Fruit fly (Drosophila melanogaster) whole organism, embryonic: Measurements from ENCODE around the gene Tm1.
A peak's percentile ranks its signal among the peaks of the same experiment; 100 is the strongest.

ENCODE experiments used
- Asciz ChIP-seq: fragments of 200-800 bp; sonication (Bioruptor generic); optimal IDR thresholded peaks from 2 replicates; lab custom pipeline; 2017; ENCODE audit warnings: missing biosample characterization, mild to moderate bottlenecking, missing genetic modification characterization, missing genetic modification reagents
- B-H1 ChIP-seq: fragments of 200-800 bp; sonication (Bioruptor generic); IDR thresholded peaks from 3 replicates; pipeline ENCODE4 v1.3.6; 2022; ENCODE audit warnings: missing biosample characterization, missing genetic modification characterization
- BEAF-32 ChIP-seq: fragments of 200-800 bp; sonication (Bioruptor generic); optimal IDR thresholded peaks from 3 replicates; lab custom pipeline; 2017; ENCODE audit warnings: missing biosample characterization, missing genetic modification characterization, mild to moderate bottlenecking, moderate library complexity, missing genetic modification reagents
- CG12155 ChIP-seq: fragments of 200-800 bp; sonication (Bioruptor generic); optimal IDR thresholded peaks from 3 replicates; lab custom pipeline; 2016; ENCODE audit warnings: missing biosample characterization, missing genetic modification characterization
- CG12391 ChIP-seq: fragments of 200-800 bp; sonication (Bioruptor generic); optimal IDR thresholded peaks from 3 replicates; lab custom pipeline; 2018; ENCODE audit warnings: missing biosample characterization, mild to moderate bottlenecking, missing genetic modification characterization, moderate library complexity
- CG12769 ChIP-seq: fragments of 200-800 bp; sonication (Bioruptor generic); optimal IDR thresholded peaks from 2 replicates; lab custom pipeline; 2019; ENCODE audit warnings: missing biosample characterization, mild to moderate bottlenecking, missing genetic modification characterization, moderate library complexity
- CG12942 ChIP-seq: fragments of 200-800 bp; sonication (Bioruptor generic); optimal IDR thresholded peaks from 3 replicates; lab custom pipeline; 2016; ENCODE audit warnings: missing biosample characterization, missing genetic modification characterization
- CG14441 ChIP-seq: fragments of 200-800 bp; sonication (Bioruptor generic); IDR thresholded peaks from 2 replicates; pipeline ENCODE4 v1.3.6; 2022; ENCODE audit warnings: missing biosample characterization, missing genetic modification characterization
- CG16813 ChIP-seq: fragments of 200-800 bp; sonication (Bioruptor generic); IDR thresholded peaks from 3 replicates; pipeline ENCODE4 v1.3.6; 2022; ENCODE audit warnings: missing biosample characterization, missing genetic modification characterization; ENCODE audit not compliant: partially characterized antibody
- CG18619 ChIP-seq: fragments of 200-800 bp; sonication (Bioruptor generic); optimal IDR thresholded peaks from 3 replicates; lab custom pipeline; 2017; ENCODE audit warnings: missing biosample characterization, mild to moderate bottlenecking, missing genetic modification characterization
- CG18764 ChIP-seq: fragments of 200-800 bp; sonication (Bioruptor generic); optimal IDR thresholded peaks from 3 replicates; lab custom pipeline; 2016; ENCODE audit warnings: missing biosample characterization, missing genetic modification characterization
- CG42726 ChIP-seq: fragments of 200-800 bp; sonication (Bioruptor generic); IDR thresholded peaks from 2 replicates; pipeline ENCODE4 v1.3.6; 2022; ENCODE audit warnings: missing biosample characterization, missing genetic modification characterization; ENCODE audit not compliant: partially characterized antibody
- CG4282 ChIP-seq: fragments of 200-800 bp; sonication (Bioruptor generic); optimal IDR thresholded peaks from 2 replicates; lab custom pipeline; 2016; ENCODE audit warnings: missing biosample characterization, missing genetic modification characterization
- CG4328 ChIP-seq: fragments of 200-800 bp; sonication (Bioruptor generic); optimal IDR thresholded peaks from 3 replicates; lab custom pipeline; 2017; ENCODE audit warnings: missing biosample characterization, missing genetic modification reagents, missing genetic modification characterization
- CG4707 ChIP-seq: fragments of 200-800 bp; sonication (Bioruptor generic); optimal IDR thresholded peaks from 2 replicates; lab custom pipeline; 2018; ENCODE audit warnings: missing biosample characterization, mild to moderate bottlenecking, missing genetic modification characterization, moderate library complexity
- CG6175 ChIP-seq: fragments of 200-800 bp; sonication (Bioruptor generic); IDR thresholded peaks from 3 replicates; pipeline ENCODE4 v1.3.6; 2022; ENCODE audit warnings: missing biosample characterization, missing genetic modification characterization
- CG6254 ChIP-seq: fragments of 200-800 bp; sonication (Bioruptor generic); optimal IDR thresholded peaks from 3 replicates; lab custom pipeline; 2017; ENCODE audit warnings: mild to moderate bottlenecking, missing biosample characterization, missing genetic modification reagents, missing genetic modification characterization
- CG7786 ChIP-seq: fragments of 200-800 bp; sonication (Bioruptor generic); optimal IDR thresholded peaks from 2 replicates; lab custom pipeline; 2016; ENCODE audit warnings: missing biosample characterization, missing genetic modification characterization
- CG8290 ChIP-seq, 3 experiments: fragments of 200-800 bp; sonication (Bioruptor generic); optimal IDR thresholded peaks; 2 replicates each; lab custom pipeline; 2016 to 2019; ENCODE audit warnings: missing biosample characterization in 3 of 3, missing genetic modification characterization in 3 of 3, mild to moderate bottlenecking in 2 of 3, moderate library complexity in 1 of 3
- CG8388 ChIP-seq: fragments of 200-800 bp; sonication (Bioruptor generic); optimal IDR thresholded peaks from 2 replicates; lab custom pipeline; 2019; ENCODE audit warnings: missing biosample characterization, mild to moderate bottlenecking, missing genetic modification characterization, moderate library complexity
- Dp ChIP-seq: fragments of 200-800 bp; sonication (Bioruptor generic); optimal IDR thresholded peaks from 2 replicates; lab custom pipeline; 2018; ENCODE audit warnings: missing biosample characterization, mild to moderate bottlenecking, missing genetic modification characterization, moderate library complexity
- Elba2 ChIP-seq: fragments of 200-800 bp; sonication (Bioruptor generic); optimal IDR thresholded peaks from 3 replicates; lab custom pipeline; 2016; ENCODE audit warnings: missing biosample characterization, missing genetic modification characterization
- Ets97D ChIP-seq: fragments of 200-800 bp; sonication (Bioruptor generic); optimal IDR thresholded peaks from 3 replicates; lab custom pipeline; 2016; ENCODE audit warnings: missing biosample characterization, missing genetic modification characterization
- GATAe ChIP-seq: fragments of 200-800 bp; sonication (Bioruptor generic); conservative IDR thresholded peaks from 2 replicates; pipeline ENCODE4 v1.3.6; 2022; ENCODE audit warnings: missing biosample characterization, missing genetic modification characterization
- Hsf ChIP-seq: fragments of 200-800 bp; sonication (Bioruptor generic); optimal IDR thresholded peaks from 3 replicates; lab custom pipeline; 2016; ENCODE audit warnings: missing biosample characterization, missing genetic modification characterization
- Lhr ChIP-seq: fragments of 200-800 bp; sonication (Bioruptor generic); optimal IDR thresholded peaks from 3 replicates; lab custom pipeline; 2017; ENCODE audit warnings: mild to moderate bottlenecking, missing biosample characterization, missing genetic modification reagents, missing genetic modification characterization
- MBD-R2 ChIP-seq: fragments of 200-800 bp; sonication (Bioruptor generic); IDR thresholded peaks from 2 replicates; pipeline ENCODE4 v1.3.6; 2022; ENCODE audit warnings: missing biosample characterization, missing genetic modification characterization
- Nf-YC ChIP-seq: fragments of 200-800 bp; optimal IDR thresholded peaks from 3 replicates; lab custom pipeline; 2019; ENCODE audit warnings: missing biosample characterization, mild to moderate bottlenecking, missing genetic modification characterization, moderate library complexity
- Opbp ChIP-seq: fragments of 200-800 bp; sonication (Bioruptor generic); IDR thresholded peaks from 3 replicates; pipeline ENCODE4 v1.3.6; 2022; ENCODE audit warnings: missing biosample characterization, missing genetic modification characterization; ENCODE audit not compliant: partially characterized antibody
- ab ChIP-seq: fragments of 200-800 bp; sonication (Bioruptor generic); optimal IDR thresholded peaks from 2 replicates; lab custom pipeline; 2016; ENCODE audit warnings: missing biosample characterization, missing genetic modification characterization
- aop ChIP-seq: fragments of 200-800 bp; sonication (Bioruptor generic); IDR thresholded peaks from 2 replicates; pipeline ENCODE4 v1.3.6; 2022; ENCODE audit warnings: missing biosample characterization, missing genetic modification characterization
- ara ChIP-seq: fragments of 200-800 bp; sonication (Bioruptor generic); IDR thresholded peaks from 2 replicates; pipeline ENCODE4 v1.3.6; 2022; ENCODE audit warnings: missing biosample characterization, missing genetic modification characterization
- chm ChIP-seq: fragments of 200-800 bp; sonication (Bioruptor generic); IDR thresholded peaks from 2 replicates; pipeline ENCODE4 v1.3.6; 2022; ENCODE audit warnings: missing biosample characterization, missing genetic modification characterization
- chn ChIP-seq: fragments of 200-800 bp; sonication (Bioruptor generic); optimal IDR thresholded peaks from 2 replicates; lab custom pipeline; 2016; ENCODE audit warnings: missing biosample characterization, missing genetic modification characterization
- crc ChIP-seq: fragments of 200-800 bp; sonication (Bioruptor generic); optimal IDR thresholded peaks from 2 replicates; lab custom pipeline; 2016; ENCODE audit warnings: missing biosample characterization, missing genetic modification characterization
- dati ChIP-seq: fragments of 200-800 bp; sonication (Bioruptor generic); IDR thresholded peaks from 2 replicates; pipeline ENCODE4 v1.3.6; 2022; ENCODE audit warnings: missing biosample characterization, missing genetic modification characterization
- dmrt99B ChIP-seq: fragments of 200-800 bp; sonication (Bioruptor generic); optimal IDR thresholded peaks from 2 replicates; lab custom pipeline; 2018; ENCODE audit warnings: missing biosample characterization, mild to moderate bottlenecking, missing genetic modification characterization, moderate library complexity
- fd64A ChIP-seq: fragments of 200-800 bp; sonication (Bioruptor generic); optimal IDR thresholded peaks from 3 replicates; lab custom pipeline; 2018; ENCODE audit warnings: missing biosample characterization, mild to moderate bottlenecking, missing genetic modification characterization
- gsb-n ChIP-seq: fragments of 200-800 bp; sonication (Bioruptor generic); optimal IDR thresholded peaks from 3 replicates; lab custom pipeline; 2018; ENCODE audit warnings: missing biosample characterization, mild to moderate bottlenecking, missing genetic modification characterization
- gt ChIP-seq: fragments of 200-800 bp; sonication (Bioruptor generic); IDR thresholded peaks from 2 replicates; pipeline ENCODE4 v1.3.6; 2022; ENCODE audit warnings: missing biosample characterization, missing genetic modification characterization
- kay ChIP-seq: fragments of 200-800 bp; sonication (Bioruptor generic); optimal IDR thresholded peaks from 2 replicates; lab custom pipeline; 2016; ENCODE audit warnings: missing biosample characterization, missing genetic modification characterization
- kni ChIP-seq: fragments of 200-800 bp; sonication (Bioruptor generic); optimal IDR thresholded peaks from 3 replicates; lab custom pipeline; 2017; ENCODE audit warnings: mild to moderate bottlenecking, missing biosample characterization, missing genetic modification reagents, missing genetic modification characterization
- mam ChIP-seq: fragments of 200-800 bp; sonication (Bioruptor generic); optimal IDR thresholded peaks from 3 replicates; lab custom pipeline; 2016; ENCODE audit warnings: missing biosample characterization, missing genetic modification characterization
- nom ChIP-seq: fragments of 200-800 bp; sonication (Bioruptor generic); optimal IDR thresholded peaks from 2 replicates; lab custom pipeline; 2017; ENCODE audit warnings: missing biosample characterization, missing genetic modification characterization, mild to moderate bottlenecking, moderate library complexity, missing genetic modification reagents
- pnt ChIP-seq: fragments of 200-800 bp; sonication (Bioruptor generic); optimal IDR thresholded peaks from 3 replicates; lab custom pipeline; 2016; ENCODE audit warnings: missing biosample characterization, missing genetic modification characterization
- pros ChIP-seq: fragments of 200-800 bp; sonication (Bioruptor generic); optimal IDR thresholded peaks from 3 replicates; lab custom pipeline; 2019; ENCODE audit warnings: missing biosample characterization, mild to moderate bottlenecking, missing genetic modification characterization, moderate library complexity
- pzg ChIP-seq: fragments of 200-800 bp; sonication (Bioruptor generic); optimal IDR thresholded peaks from 3 replicates; lab custom pipeline; 2018; ENCODE audit warnings: missing biosample characterization, mild to moderate bottlenecking, missing genetic modification characterization, moderate library complexity
- schlank ChIP-seq: fragments of 200-800 bp; sonication (Bioruptor generic); optimal IDR thresholded peaks from 2 replicates; lab custom pipeline; 2018; ENCODE audit warnings: missing biosample characterization, mild to moderate bottlenecking, missing genetic modification characterization
- scrt ChIP-seq: fragments of 200-800 bp; sonication (Bioruptor generic); optimal IDR thresholded peaks from 2 replicates; lab custom pipeline; 2018; ENCODE audit warnings: missing biosample characterization, mild to moderate bottlenecking, missing genetic modification characterization, moderate library complexity
- sens-2 ChIP-seq: fragments of 200-800 bp; sonication (Bioruptor generic); IDR thresholded peaks from 2 replicates; pipeline ENCODE4 v1.3.6; 2022; ENCODE audit warnings: missing biosample characterization, missing genetic modification characterization
- usp ChIP-seq: fragments of >200 bp; optimal IDR thresholded peaks from 2 replicates; lab custom pipeline; 2017; ENCODE audit warnings: missing biosample characterization, missing genetic modification characterization

Gene Tm1

DNA sequence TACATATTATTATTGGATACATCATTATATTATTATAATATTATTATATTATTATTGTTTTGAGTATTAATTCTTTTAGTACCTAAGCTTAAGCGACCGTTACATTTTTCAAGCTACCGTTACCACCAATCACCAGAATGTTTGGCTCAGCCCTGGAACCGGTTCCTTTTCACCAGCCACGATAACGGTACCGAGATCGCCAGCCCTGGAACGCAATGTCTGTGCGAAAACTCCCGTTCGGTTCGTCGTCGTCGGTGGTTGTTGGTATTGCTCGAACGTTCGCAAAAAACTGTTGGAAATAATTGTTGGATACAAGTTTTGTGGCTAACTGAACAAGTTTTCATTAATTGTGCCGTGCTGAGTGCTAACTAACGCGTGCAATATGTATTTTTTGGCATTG lies 28.3 kb upstream of the Tm1 start, which contains the start of gene CG42404 (continued):
- TF ChIP-seq CG16813 (GFP tag; lab: Robert Waterston, UW) (no peak), CG12769 (tag; lab: Kevin White, UChicago) (no peak), CG7786 (GFP tag; lab: Kevin White, UChicago) (no peak), pros (no peak), pnt (GFP tag; lab: Kevin White, UChicago) (no peak), GATAe (GFP tag; lab: Robert Waterston, UW) (no peak), fd64A (GFP tag; lab: Kevin White, UChicago) (no peak), MBD-R2 (GFP tag; lab: Robert Waterston, UW) (no peak), usp (no peak), Nf-YC (tag; lab: Kevin White, UChicago) (no peak), B-H1 (no peak), CG12942 (GFP tag; lab: Kevin White, UChicago) (no peak), CG6254 (GFP tag; lab: Kevin White, UChicago) (no peak), mam (no peak), Ets97D (GFP tag; lab: Kevin White, UChicago) (peak; percentile 5), aop (no peak), pzg (GFP tag; lab: Kevin White, UChicago) (peak; percentile 51), gsb-n (no peak), Lhr (GFP tag; lab: Kevin White, UChicago) (peak; percentile 4), CG4707 (GFP tag; lab: Kevin White, UChicago) (no peak), CG14441 (no peak), sens-2 (GFP tag; lab: Robert Waterston, UW) (no peak), scrt (GFP tag; lab: Kevin White, UChicago) (no peak), dmrt99B (tag; lab: Kevin White, UChicago) (no peak), Dp (GFP tag; lab: Kevin White, UChicago) (peak; percentile 6), Elba2 (no peak), kni (GFP tag; lab: Kevin White, UChicago) (no peak), schlank (tag; lab: Kevin White, UChicago) (no peak), CG8388 (GFP tag; lab: Kevin White, UChicago) (peak; percentile 16), CG12155 (GFP tag; lab: Kevin White, UChicago) (no peak), nom (no peak), BEAF-32 (peak; percentile 4), kay (GFP tag; lab: Kevin White, UChicago) (no peak), Hsf (GFP tag; lab: Kevin White, UChicago) (no peak), crc (no peak), CG18764 (GFP tag; lab: Kevin White, UChicago) (no peak), ab (GFP tag; lab: Kevin White, UChicago) (no peak), CG12391 (tag; lab: Kevin White, UChicago) (peak; percentile 21), dati (GFP tag; lab: Robert Waterston, UW) (no peak), gt (GFP tag; lab: Robert Waterston, UW) (no peak), CG42726 (GFP tag; lab: Robert Waterston, UW) (no peak), Opbp (GFP tag; lab: Robert Waterston, UW) (peak; percentile 34; the same call in 2 of the 3 replicates), chn (GFP tag; lab: Kevin White, UChicago) (no peak), ara (GFP tag; lab: Robert Waterston, UW) (no peak), chm (no peak), CG4328 (GFP tag; lab: Kevin White, UChicago) (no peak), CG4282 (GFP tag; lab: Kevin White, UChicago) (no peak), CG18619 (GFP tag; lab: Kevin White, UChicago) (no peak), CG6175 (no peak), CG8290 (GFP tag; optimal IDR thresholded peaks at IDR 0.05; lab: Kevin White, UChicago) (no peak), CG8290 (tag; optimal IDR thresholded peaks at IDR 0.05; lab: Kevin White, UChicago) (no peak), Asciz (no peak)
